Fruit fly (Drosophila melanogaster) Kc167 (cell line): ENCODE measurements around the gene sev.

ENCODE experiments used
- Myc ChIP-seq: fragments of >200 bp; optimal IDR thresholded peaks from 2 replicates; lab custom pipeline; 2017; ENCODE audit warnings: missing external identifiers
- Sin3A ChIP-seq: fragments of >200 bp; optimal IDR thresholded peaks from 2 replicates; lab custom pipeline; 2018; ENCODE audit warnings: missing external identifiers
- h ChIP-seq: fragments of >200 bp; optimal IDR thresholded peaks from 3 replicates; lab custom pipeline; 2018; ENCODE audit warnings: missing external identifiers
- psq ChIP-seq: fragments of >200 bp; optimal IDR thresholded peaks from 2 replicates; lab custom pipeline; 2017; ENCODE audit warnings: missing external identifiers
- ttk ChIP-seq: sonication (Bioruptor generic); optimal IDR thresholded peaks from 2 replicates; lab custom pipeline; 2017; ENCODE audit warnings: missing external identifiers

DNA sequence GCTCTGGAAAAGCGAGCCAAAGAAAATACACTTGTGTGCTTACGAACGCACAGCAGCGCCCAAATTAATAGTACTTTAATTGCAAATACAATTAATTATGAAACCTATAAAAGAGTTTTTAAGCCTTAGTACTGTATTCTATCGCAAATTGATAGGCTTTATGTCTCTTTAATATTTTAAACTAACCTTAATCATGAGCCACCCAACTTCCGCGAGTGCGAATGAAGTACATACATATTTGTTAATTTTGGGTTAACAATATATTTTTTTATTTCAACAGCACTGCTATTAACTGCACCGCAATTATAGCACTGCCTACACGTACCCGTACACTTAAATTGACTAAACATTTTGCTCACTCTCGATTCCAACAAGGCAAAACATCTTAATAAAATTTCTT is 4.9 kb downstream of the sev start:
- TF ChIP-seq h (lab: Kevin White, UChicago) (no peak), Myc (lab: Kevin White, UChicago) (no peak), psq (lab: Kevin White, UChicago) (no peak), ttk (lab: Kevin White, UChicago) (no peak), Sin3A (lab: Kevin White, UChicago) (no peak)
